Fruit fly (Drosophila melanogaster) whole organism, embryonic: ENCODE data around the gene Muc68Ca.

Experiments
- Abd-B ChIP-seq: fragments of 200-800 bp; sonication (Bioruptor generic); optimal IDR thresholded peaks from 2 replicates; lab custom pipeline; 2018; ENCODE audit warnings: missing biosample characterization, mild to moderate bottlenecking, missing genetic modification characterization, moderate library complexity
- CG2202 ChIP-seq: fragments of 200-800 bp; sonication (Bioruptor generic); optimal IDR thresholded peaks from 2 replicates; lab custom pipeline; 2018; ENCODE audit warnings: missing biosample characterization, mild to moderate bottlenecking, missing genetic modification characterization
- CG8089 ChIP-seq: fragments of 200-800 bp; sonication (Bioruptor generic); optimal IDR thresholded peaks from 3 replicates; lab custom pipeline; 2016; ENCODE audit warnings: missing biosample characterization, missing genetic modification characterization
- Dll ChIP-seq: fragments of 200-800 bp; sonication (Bioruptor generic); IDR thresholded peaks from 4 replicates; pipeline ENCODE4 v1.3.6; 2022; ENCODE audit warnings: missing biosample characterization, missing genetic modification characterization; ENCODE audit not compliant: partially characterized antibody
- Fer2 ChIP-seq: fragments of 200-800 bp; sonication (Bioruptor generic); optimal IDR thresholded peaks from 2 replicates; lab custom pipeline; 2018; ENCODE audit warnings: missing biosample characterization, mild to moderate bottlenecking, missing genetic modification characterization, moderate library complexity
- Nf-YA ChIP-seq: fragments of 200-800 bp; sonication (Bioruptor generic); IDR thresholded peaks from 2 replicates; pipeline ENCODE4 v1.3.6; 2022; ENCODE audit warnings: missing biosample characterization, missing genetic modification characterization
- vfl ChIP-seq: fragments of 200-800 bp; sonication (Bioruptor generic); optimal IDR thresholded peaks from 2 replicates; lab custom pipeline; 2016; ENCODE audit warnings: missing biosample characterization, missing genetic modification characterization
- zfh1 ChIP-seq: fragments of 200-800 bp; sonication (Bioruptor generic); IDR thresholded peaks from 3 replicates; pipeline ENCODE4 v1.3.6; 2022; ENCODE audit warnings: missing biosample characterization, missing genetic modification characterization

- TF ChIP-seq vfl (GFP tag; lab: Kevin White, UChicago) (no peak), Fer2 (tag; lab: Kevin White, UChicago) (no peak), Nf-YA (GFP tag; lab: Robert Waterston, UW) (no peak), Dll (GFP tag; lab: Robert Waterston, UW) (no peak), CG2202 (tag; lab: Kevin White, UChicago) (no peak), CG8089 (GFP tag; lab: Kevin White, UChicago) (no peak), zfh1 (no peak), Abd-B (GFP tag; lab: Kevin White, UChicago) (no peak)
Observed at dm6 chr3L:11591803-11592202, 28.1 kb downstream of the Muc68Ca start.
